ENCODE assay signal across 7 worm cellular contexts in the genomic region with DNA sequence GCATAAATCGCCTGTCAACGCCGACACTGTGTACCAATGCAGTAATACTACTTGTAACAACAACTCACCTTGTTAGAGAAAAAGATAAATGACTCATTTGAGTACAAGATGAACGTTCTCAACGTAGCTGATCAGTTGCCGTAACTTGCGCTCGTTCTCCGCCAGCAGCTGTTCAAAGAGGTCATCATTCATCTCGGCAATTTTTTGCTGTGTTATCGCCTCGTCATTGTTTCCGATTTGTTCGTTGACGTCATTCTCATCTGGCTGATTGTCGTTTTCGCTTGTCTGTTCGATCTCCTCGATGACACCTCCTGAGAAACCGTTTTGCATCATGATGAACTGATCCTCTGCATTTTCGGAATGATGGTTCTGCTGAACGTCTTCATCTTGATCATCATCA.
TF ChIP-seq lines count a peak whose summit lies in the region.

No protein-coding gene starts in this region.

TF ChIP-seq in whole organism, L1 larva, 84 proteins besides CTCF, POLR2A, EP300 and RAD21 (continues in another document):
- TF ChIP-seq unc-62 (GFP tag; optimal IDR thresholded peaks at IDR 0.05; lab: Kevin White, UChicago): no peak
- no peak for TF ChIP-seq elt-3 (tag; optimal IDR thresholded peaks at IDR 0.05; lab: Kevin White, UChicago)
- no peak for TF ChIP-seq sox-4 (tag; optimal IDR thresholded peaks at IDR 0.05; lab: Kevin White, UChicago)
- TF ChIP-seq ets-5 (GFP tag; IDR thresholded peaks at IDR 0.05; lab: Robert Waterston, UW): no peak
- TF ChIP-seq egl-13 (tag; optimal IDR thresholded peaks at IDR 0.05; lab: Kevin White, UChicago): no peak
- peak; percentile 34 for TF ChIP-seq nhr-71 (tag; optimal IDR thresholded peaks at IDR 0.05; lab: Kevin White, UChicago)
- no peak for TF ChIP-seq jun-1 (tag; optimal IDR thresholded peaks at IDR 0.05; lab: Kevin White, UChicago)
- peak; percentile 28 for TF ChIP-seq rnt-1 (tag; optimal IDR thresholded peaks at IDR 0.05; lab: Kevin White, UChicago)
- no peak for TF ChIP-seq efl-3 (GFP tag; optimal IDR thresholded peaks at IDR 0.05; lab: Kevin White, UChicago)
- TF ChIP-seq mab-9 (GFP tag; IDR thresholded peaks at IDR 0.05; lab: Robert Waterston, UW): no peak
- no peak for TF ChIP-seq tlp-1 (tag; optimal IDR thresholded peaks at IDR 0.05; lab: Kevin White, UChicago)
- no peak for TF ChIP-seq pag-3 (tag; optimal IDR thresholded peaks at IDR 0.05; lab: Kevin White, UChicago; ENCODE audit: borderline replicate concordance, insufficient read depth)
- TF ChIP-seq unc-130 (tag; optimal IDR thresholded peaks at IDR 0.05; lab: Kevin White, UChicago): no peak

TF ChIP-seq in whole organism, L2 larva, 48 proteins besides CTCF, POLR2A, EP300 and RAD21 (continues in another document):
- TF ChIP-seq ZK546.5 (tag; optimal IDR thresholded peaks at IDR 0.05; lab: Kevin White, UChicago) (no peak), mab-5 (tag; optimal IDR thresholded peaks at IDR 0.05; lab: Kevin White, UChicago) (peak; percentile 23), C34F6.9 (tag; optimal IDR thresholded peaks at IDR 0.05; lab: Kevin White, UChicago) (peak; percentile 10), nhr-25 (tag; optimal IDR thresholded peaks at IDR 0.05; lab: Kevin White, UChicago) (peak; percentile 33), lsy-2 (tag; optimal IDR thresholded peaks at IDR 0.05; lab: Kevin White, UChicago) (peak in 1 of 2 experiments; percentile 44), blmp-1 (tag; optimal IDR thresholded peaks at IDR 0.05; lab: Kevin White, UChicago; ENCODE audit: insufficient read depth) (peak; percentile 4), fos-1 (tag; optimal IDR thresholded peaks at IDR 0.05; lab: Kevin White, UChicago) (peak; percentile 20), dmd-4 (tag; optimal IDR thresholded peaks at IDR 0.05; lab: Kevin White, UChicago) (no peak), nhr-11 (tag; optimal IDR thresholded peaks at IDR 0.05; lab: Kevin White, UChicago) (no peak), nhr-21 (tag; optimal IDR thresholded peaks at IDR 0.05; lab: Kevin White, UChicago) (peak; percentile 63), snpc-4 (tag; optimal IDR thresholded peaks at IDR 0.05; lab: Kevin White, UChicago) (no peak), egl-27 (tag; optimal IDR thresholded peaks at IDR 0.05; lab: Kevin White, UChicago) (no peak)

TF ChIP-seq in whole organism, L3 larva, 47 proteins besides CTCF, POLR2A, EP300 and RAD21 (continues in another document):
- no peak for TF ChIP-seq skn-1 (tag; optimal IDR thresholded peaks at IDR 0.05; lab: Kevin White, UChicago)
- TF ChIP-seq pqm-1 (tag; optimal IDR thresholded peaks at IDR 0.05; lab: Kevin White, UChicago): no peak
- peak; percentile 17 for TF ChIP-seq nhr-43 (tag; optimal IDR thresholded peaks at IDR 0.05; lab: Kevin White, UChicago; ENCODE audit: poor library complexity, severe bottlenecking)
- TF ChIP-seq nhr-77 (tag; optimal IDR thresholded peaks at IDR 0.05; lab: Kevin White, UChicago): no peak
- TF ChIP-seq nhr-25 (tag; optimal IDR thresholded peaks at IDR 0.05; lab: Kevin White, UChicago): peak; percentile 74
- TF ChIP-seq fkh-2 (tag; optimal IDR thresholded peaks at IDR 0.05; lab: Kevin White, UChicago): no peak
- TF ChIP-seq R02D3.7 (tag; optimal IDR thresholded peaks at IDR 0.05; lab: Kevin White, UChicago): no peak
- TF ChIP-seq elt-1 (tag; optimal IDR thresholded peaks at IDR 0.05; lab: Kevin White, UChicago): peak; percentile 42
- TF ChIP-seq eor-1 (tag; optimal IDR thresholded peaks at IDR 0.05; lab: Kevin White, UChicago): no peak
- TF ChIP-seq lin-39 (tag; optimal IDR thresholded peaks at IDR 0.05; lab: Kevin White, UChicago): peak; percentile 23
- no peak for TF ChIP-seq elt-2 (tag; optimal IDR thresholded peaks at IDR 0.05; lab: Kevin White, UChicago)
- TF ChIP-seq nhr-23 (tag; optimal IDR thresholded peaks at IDR 0.05; lab: Kevin White, UChicago): peak; percentile 69
- no peak for TF ChIP-seq ceh-9 (tag; optimal IDR thresholded peaks at IDR 0.05; lab: Kevin White, UChicago)

TF ChIP-seq in whole organism, L4 larva, 104 proteins besides CTCF, POLR2A, EP300 and RAD21 (continues in another document):
- TF ChIP-seq lim-7 (GFP tag; IDR thresholded peaks at IDR 0.05; lab: Robert Waterston, UW) (no peak), dmd-6 (GFP tag; IDR thresholded peaks at IDR 0.05; lab: Robert Waterston, UW) (peak; percentile 52), mxl-3 (GFP tag; optimal IDR thresholded peaks at IDR 0.05; lab: Kevin White, UChicago) (peak; percentile 7), unc-39 (tag; optimal IDR thresholded peaks at IDR 0.05; lab: Kevin White, UChicago) (no peak), dmd-8 (GFP tag; IDR thresholded peaks at IDR 0.05; lab: Robert Waterston, UW) (no peak), daf-16 (GFP tag; optimal IDR thresholded peaks at IDR 0.05; lab: Kevin White, UChicago) (peak in 1 of 2 experiments; percentile 56), daf-16 (tag; optimal IDR thresholded peaks at IDR 0.05; lab: Kevin White, UChicago) (no peak), nhr-41 (GFP tag; IDR thresholded peaks at IDR 0.05; lab: Robert Waterston, UW) (no peak), ceh-20 (GFP tag; IDR thresholded peaks at IDR 0.05; lab: Robert Waterston, UW) (no peak), unc-62 (GFP tag; optimal IDR thresholded peaks at IDR 0.05 in 1 of 2; lab: Kevin White, UChicago) (peak in 1 of 2 experiments; percentile 19), unc-62 (tag; optimal IDR thresholded peaks at IDR 0.05; lab: Kevin White, UChicago) (no peak), hif-1 (tag; optimal IDR thresholded peaks at IDR 0.05; lab: Kevin White, UChicago) (no peak), saeg-2 (GFP tag; IDR thresholded peaks at IDR 0.05; lab: Robert Waterston, UW) (no peak), nhr-28 (tag; optimal IDR thresholded peaks at IDR 0.05; lab: Kevin White, UChicago) (peak; percentile 31)

TF ChIP-seq in whole organism, late embryonic, 69 proteins besides CTCF, POLR2A, EP300 and RAD21:
- TF ChIP-seq ceh-48 (tag; optimal IDR thresholded peaks at IDR 0.05; lab: Kevin White, UChicago): no peak
- TF ChIP-seq unc-55 (GFP tag; optimal IDR thresholded peaks at IDR 0.05; lab: Kevin White, UChicago): peak; percentile 2

TF ChIP-seq in whole organism, mixed stage, embryonic, 35 proteins besides CTCF, POLR2A, EP300 and RAD21 (continues in another document):
- TF ChIP-seq nhr-12 (tag; optimal IDR thresholded peaks at IDR 0.05; lab: Kevin White, UChicago) (no peak), pha-4 (tag; optimal IDR thresholded peaks at IDR 0.05; lab: Kevin White, UChicago) (no peak), lsy-2 (tag; optimal IDR thresholded peaks at IDR 0.05; lab: Kevin White, UChicago) (no peak), unc-120 (tag; optimal IDR thresholded peaks at IDR 0.05; lab: Kevin White, UChicago; ENCODE audit: poor library complexity, severe bottlenecking) (no peak), nhr-28 (tag; optimal IDR thresholded peaks at IDR 0.05; lab: Kevin White, UChicago) (no peak), ces-1 (GFP tag; optimal IDR thresholded peaks at IDR 0.05; lab: Kevin White, UChicago) (no peak), elt-3 (tag; optimal IDR thresholded peaks at IDR 0.05; lab: Kevin White, UChicago) (no peak), ztf-11 (tag; optimal IDR thresholded peaks at IDR 0.05; lab: Kevin White, UChicago) (no peak), mep-1 (tag; optimal IDR thresholded peaks at IDR 0.05; lab: Kevin White, UChicago) (no peak), unc-62 (GFP tag; optimal IDR thresholded peaks at IDR 0.05; lab: Kevin White, UChicago) (peak; percentile 90), nhr-237 (tag; optimal IDR thresholded peaks at IDR 0.05; lab: Kevin White, UChicago) (no peak), hlh-1 (tag; optimal IDR thresholded peaks at IDR 0.05; lab: Kevin White, UChicago) (peak; percentile 96), ceh-43 (GFP tag; optimal IDR thresholded peaks at IDR 0.05; lab: Kevin White, UChicago) (no peak), cnd-1 (tag; optimal IDR thresholded peaks at IDR 0.05; lab: Kevin White, UChicago) (no peak), elt-1 (tag; optimal IDR thresholded peaks at IDR 0.05; lab: Kevin White, UChicago; ENCODE audit: borderline replicate concordance, insufficient read depth) (no peak), ceh-83 (GFP tag; optimal IDR thresholded peaks at IDR 0.05; lab: Kevin White, UChicago) (no peak), lin-13 (tag; optimal IDR thresholded peaks at IDR 0.05; lab: Kevin White, UChicago) (peak; percentile 17), snpc-4 (tag; optimal IDR thresholded peaks at IDR 0.05; lab: Kevin White, UChicago) (no peak), blmp-1 (tag; optimal IDR thresholded peaks at IDR 0.05; lab: Kevin White, UChicago) (no peak), tbx-8 (GFP tag; optimal IDR thresholded peaks at IDR 0.05; lab: Kevin White, UChicago) (no peak)

TF ChIP-seq in whole organism, young adult, 124 proteins besides CTCF, POLR2A, EP300 and RAD21:
- TF ChIP-seq unc-62 (GFP tag; optimal IDR thresholded peaks at IDR 0.05; lab: Kevin White, UChicago) (peak; percentile 24), lin-26 (GFP tag; IDR thresholded peaks at IDR 0.05; lab: Robert Waterston, UW) (0 out of 2 replicates have a peak, but pooled peaks have one; percentile 42), snpc-3.4 (tag; optimal IDR thresholded peaks at IDR 0.05; lab: Kevin White, UChicago) (no peak)
TF ChIP-seq in whole organism, young adult: peak in this region for 2.
